Fruit fly (Drosophila melanogaster): ENCODE data around the gene CG7730.

CG7730 gene

dm6 chr3L:17050661-17051452, 23.5 kb downstream of the CG7730 start (continued):
- TF ChIP-seq Aef1 (GFP tag; IDR thresholded peaks at IDR 0.05), result peak; percentile 87
- TF ChIP-seq CG17568 (GFP tag; optimal IDR thresholded peaks at IDR 0.05), result no peak
- no peak for TF ChIP-seq cas (GFP tag; IDR thresholded peaks at IDR 0.05)
- TF ChIP-seq CG13894 (tag; optimal IDR thresholded peaks at IDR 0.05), result no peak
- TF ChIP-seq br (optimal IDR thresholded peaks at IDR 0.05), result no peak
- TF ChIP-seq Dbx (GFP tag; IDR thresholded peaks at IDR 0.05), result no peak; the same call in 2 of the 3 replicates
- no peak for TF ChIP-seq CG3995 (GFP tag; optimal IDR thresholded peaks at IDR 0.05)
- no peak for TF ChIP-seq NC2β (GFP tag; optimal IDR thresholded peaks at IDR 0.05)
- no peak for TF ChIP-seq CG5180 (GFP tag; optimal IDR thresholded peaks at IDR 0.05)
- no peak for TF ChIP-seq CG3407 (GFP tag; optimal IDR thresholded peaks at IDR 0.05)
- TF ChIP-seq CrebB (tag; optimal IDR thresholded peaks at IDR 0.05), result no peak
- no peak for TF ChIP-seq ara (GFP tag; IDR thresholded peaks at IDR 0.05)
- no peak for TF ChIP-seq Mrtf (GFP tag; IDR thresholded peaks at IDR 0.05)
- no peak for TF ChIP-seq CG31388 (GFP tag; optimal IDR thresholded peaks at IDR 0.05)
- TF ChIP-seq ro (GFP tag; IDR thresholded peaks at IDR 0.05), result no peak
- TF ChIP-seq CG2129 (GFP tag; IDR thresholded peaks at IDR 0.05; ENCODE audit: partially characterized antibody), result no peak
- no peak for TF ChIP-seq NfI (GFP tag; optimal IDR thresholded peaks at IDR 0.05)
- peak; percentile 15 for TF ChIP-seq HmgD (GFP tag; optimal IDR thresholded peaks at IDR 0.05)
- no peak for TF ChIP-seq unpg (GFP tag; optimal IDR thresholded peaks at IDR 0.05)
- TF ChIP-seq CG43689 (GFP tag; IDR thresholded peaks at IDR 0.05), result no peak
- no peak for TF ChIP-seq CG10147 (GFP tag; optimal IDR thresholded peaks at IDR 0.05)
- TF ChIP-seq phol (tag; optimal IDR thresholded peaks at IDR 0.05), result peak; percentile 11
- TF ChIP-seq ci (GFP tag; IDR thresholded peaks at IDR 0.05), result no peak
- TF ChIP-seq zfh2 (GFP tag; optimal IDR thresholded peaks at IDR 0.05), result no peak
- no peak for TF ChIP-seq crp (GFP tag; optimal IDR thresholded peaks at IDR 0.05)
- TF ChIP-seq Atf6 (GFP tag; IDR thresholded peaks at IDR 0.05), result no peak
- TF ChIP-seq CG9817 (tag; optimal IDR thresholded peaks at IDR 0.05), result no peak
- no peak for TF ChIP-seq toy (GFP tag; IDR thresholded peaks at IDR 0.05)
- TF ChIP-seq otp (GFP tag; IDR thresholded peaks at IDR 0.05), result no peak
- no peak for TF ChIP-seq CG11093 (GFP tag; IDR thresholded peaks at IDR 0.05)
- TF ChIP-seq CG14965 (GFP tag; optimal IDR thresholded peaks at IDR 0.05; ENCODE audit: borderline replicate concordance), result no peak
- no peak for TF ChIP-seq CG8388 (GFP tag; optimal IDR thresholded peaks at IDR 0.05)
- TF ChIP-seq ewg (GFP tag; optimal IDR thresholded peaks at IDR 0.05), result peak; percentile 83
- no peak for TF ChIP-seq tgo (GFP tag; IDR thresholded peaks at IDR 0.05)
- no peak for TF ChIP-seq CG6175 (GFP tag; IDR thresholded peaks at IDR 0.05)
- peak; percentile 6 for TF ChIP-seq CG7271 (tag; optimal IDR thresholded peaks at IDR 0.05)
- TF ChIP-seq CG12744 (GFP tag; optimal IDR thresholded peaks at IDR 0.05), result no peak
- TF ChIP-seq CG15601 (tag; optimal IDR thresholded peaks at IDR 0.05), result peak; percentile 99
- TF ChIP-seq CG8290 (GFP tag; optimal IDR thresholded peaks at IDR 0.05), result no peak
- no peak for TF ChIP-seq CG8290 (tag; optimal IDR thresholded peaks at IDR 0.05)
- TF ChIP-seq crc (GFP tag; optimal IDR thresholded peaks at IDR 0.05), result no peak
- no peak for TF ChIP-seq CG1602 (GFP tag; optimal IDR thresholded peaks at IDR 0.05)
- TF ChIP-seq CG2712 (tag; optimal IDR thresholded peaks at IDR 0.05), result no peak
- no peak for TF ChIP-seq CG10209 (GFP tag; optimal IDR thresholded peaks at IDR 0.05)
- TF ChIP-seq Rfx (GFP tag; IDR thresholded peaks at IDR 0.05), result peak; percentile 37; the same call in 1 of the 2 replicates
- TF ChIP-seq MESR4 (GFP tag; optimal IDR thresholded peaks at IDR 0.05), result peak; percentile 75
- no peak for TF ChIP-seq CG3726 (GFP tag; IDR thresholded peaks at IDR 0.05)
- no peak for TF ChIP-seq CG4820 (GFP tag; optimal IDR thresholded peaks at IDR 0.05)
- no peak for TF ChIP-seq CG42726 (GFP tag; IDR thresholded peaks at IDR 0.05; ENCODE audit: partially characterized antibody)
- TF ChIP-seq CG33557 (GFP tag; optimal IDR thresholded peaks at IDR 0.05), result no peak
- TF ChIP-seq Hr39 (optimal IDR thresholded peaks at IDR 0.05), result no peak
